Worm (Caenorhabditis elegans): Measurements from ENCODE around the gene cuc-1.
A peak's percentile ranks its signal among the peaks of the same experiment; 100 is the strongest.

ce11 chrIII:7907515-7907914, 46.7 kb upstream of the cuc-1 start, which contains the start of gene pcp-5:
- no peak for TF ChIP-seq elt-3 (tag; optimal IDR thresholded peaks at IDR 0.05)
- no peak for TF ChIP-seq unc-120 (tag; optimal IDR thresholded peaks at IDR 0.05; ENCODE audit: poor library complexity, severe bottlenecking)
- TF ChIP-seq ztf-11 (tag; optimal IDR thresholded peaks at IDR 0.05) = no peak
- no peak for TF ChIP-seq snpc-4 (tag; optimal IDR thresholded peaks at IDR 0.05)
- peak; percentile 83 for TF ChIP-seq hlh-1 (tag; optimal IDR thresholded peaks at IDR 0.05)
- TF ChIP-seq ham-2 (GFP tag; optimal IDR thresholded peaks at IDR 0.05) = no peak
- TF ChIP-seq sem-2 (GFP tag; optimal IDR thresholded peaks at IDR 0.05) = no peak

Measured in whole organism, mixed stage, embryonic.